Worm (Caenorhabditis elegans) whole organism, L1 larva: Measurements from ENCODE around the gene srh-222.

Experiments used
- alr-1 ChIP-seq: fragments of 200-800 bp; sonication (Bioruptor generic); optimal IDR thresholded peaks from 2 replicates; lab custom pipeline; 2018; ENCODE audit warnings: borderline replicate concordance, mild to moderate bottlenecking, missing genetic modification characterization, missing compliant biosample characterization
- ces-1 ChIP-seq: fragments of 150-350 bp; optimal IDR thresholded peaks from 2 replicates; lab custom pipeline; 2014; ENCODE audit warnings: missing biosample characterization, missing genetic modification reagents, missing genetic modification characterization
- hpl-2 ChIP-seq: fragments of 150-350 bp; optimal IDR thresholded peaks from 2 replicates; lab custom pipeline; 2014; ENCODE audit warnings: missing biosample characterization, missing genetic modification reagents, missing genetic modification characterization
- lin-39 ChIP-seq: fragments of 150-350 bp; optimal IDR thresholded peaks from 2 replicates; lab custom pipeline; 2014; ENCODE audit warnings: missing biosample characterization, missing genetic modification reagents, missing genetic modification characterization
- nhr-12 ChIP-seq: sonication (generic microtip); optimal IDR thresholded peaks from 2 replicates; lab custom pipeline; 2017; ENCODE audit warnings: missing biosample characterization, missing genetic modification characterization
- nhr-76 ChIP-seq: sonication (generic microtip); optimal IDR thresholded peaks from 2 replicates; lab custom pipeline; 2017; ENCODE audit warnings: missing biosample characterization, missing genetic modification characterization
- unc-86 ChIP-seq: sonication (generic microtip); optimal IDR thresholded peaks from 2 replicates; lab custom pipeline; 2016; ENCODE audit warnings: missing genetic modification characterization, missing compliant biosample characterization

DNA sequence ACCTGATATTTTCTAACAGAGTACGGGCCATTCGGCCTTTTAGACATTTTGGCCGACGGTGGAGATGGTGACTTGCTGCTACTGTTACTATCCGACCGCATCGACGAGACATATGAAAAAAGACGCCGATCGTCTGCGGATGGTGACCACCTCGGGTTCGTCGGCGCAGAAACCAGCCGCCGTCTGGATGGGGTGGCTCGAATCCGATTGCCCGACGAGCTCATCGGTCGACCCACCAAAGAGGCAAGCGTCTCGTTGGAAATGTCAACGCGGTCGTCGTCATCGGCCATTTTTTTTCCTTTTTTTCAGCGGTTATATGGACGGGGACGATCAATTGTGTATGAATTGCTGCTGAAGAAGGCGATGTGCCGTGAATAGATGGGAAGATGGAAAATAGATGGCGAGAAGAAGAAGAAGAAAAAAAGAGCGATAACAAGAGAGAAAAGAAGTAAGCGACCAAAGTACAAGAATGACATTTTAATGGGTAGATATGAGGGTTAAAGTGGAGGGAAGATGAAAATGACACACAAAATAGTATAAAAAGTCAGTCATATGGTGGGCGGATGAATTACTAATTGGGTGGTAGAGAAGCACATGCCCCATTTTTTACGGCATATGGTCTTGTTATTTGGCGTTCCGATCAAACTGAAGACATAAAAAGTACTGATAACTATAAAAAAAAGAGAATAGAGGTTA lies 39.2 kb downstream of the srh-222 start:
- TF ChIP-seq nhr-76 (tag; lab: Kevin White, UChicago), result no peak
- no peak for TF ChIP-seq ces-1
- TF ChIP-seq lin-39 (tag; lab: Kevin White, UChicago), result no peak
- TF ChIP-seq hpl-2 (GFP tag; lab: Kevin White, UChicago), result no peak
- no peak for TF ChIP-seq unc-86
- no peak for TF ChIP-seq nhr-12 (tag; lab: Kevin White, UChicago)
- no peak for TF ChIP-seq alr-1
